Worm (Caenorhabditis elegans) whole organism, L1 larva: ENCODE results near the gene C54F6.15.

ENCODE experiments used
- C04F5.9 ChIP-seq: sonication (generic microtip); optimal IDR thresholded peaks from 2 replicates; lab custom pipeline; 2016; ENCODE audit warnings: missing genetic modification characterization, missing compliant biosample characterization
- F16B12.6 ChIP-seq: fragments of 150-350 bp; optimal IDR thresholded peaks from 2 replicates; lab custom pipeline; 2014; ENCODE audit warnings: missing biosample characterization, missing genetic modification characterization
- Y116A8C.19 ChIP-seq: sonication (generic microtip); optimal IDR thresholded peaks from 2 replicates; lab custom pipeline; 2016; ENCODE audit warnings: missing compliant biosample characterization, missing genetic modification characterization, borderline replicate concordance
- aha-1 ChIP-seq: fragments of 150-350 bp; optimal IDR thresholded peaks from 2 replicates; lab custom pipeline; 2014; ENCODE audit warnings: missing biosample characterization, missing genetic modification characterization
- alr-1 ChIP-seq: fragments of 200-800 bp; sonication (Bioruptor generic); optimal IDR thresholded peaks from 2 replicates; lab custom pipeline; 2018; ENCODE audit warnings: borderline replicate concordance, mild to moderate bottlenecking, missing genetic modification characterization, missing compliant biosample characterization
- aly-2 ChIP-seq: fragments of 150-350 bp; optimal IDR thresholded peaks from 2 replicates; lab custom pipeline; 2014; ENCODE audit warnings: missing biosample characterization, missing genetic modification characterization
- blmp-1 ChIP-seq: fragments of 150-350 bp; optimal IDR thresholded peaks from 2 replicates; lab custom pipeline; 2014; ENCODE audit warnings: missing biosample characterization, missing genetic modification characterization
- ceh-88 ChIP-seq: fragments of 200-800 bp; sonication (Bioruptor generic); IDR thresholded peaks from 2 replicates; pipeline ENCODE4 v1.3.6; 2022; ENCODE audit warnings: missing genetic modification characterization, missing compliant biosample characterization
- ceh-90 ChIP-seq: sonication (generic microtip); optimal IDR thresholded peaks from 2 replicates; lab custom pipeline; 2016; ENCODE audit warnings: missing genetic modification characterization, missing compliant biosample characterization
- efl-1 ChIP-seq, 4 experiments: fragments of 150-350 bp; optimal IDR thresholded peaks in 3 of 4; peaks in 1 of 4; 1 replicate in 1 of 4; 2 replicates in 3 of 4; lab custom pipeline; 2014; ENCODE audit warnings: missing biosample characterization in 2 of 4, missing genetic modification characterization in 2 of 4, missing genetic modification reagents in 2 of 4
- egl-27 ChIP-seq, 2 experiments: fragments of 150-350 bp in 1 of 2; sonication (generic microtip); optimal IDR thresholded peaks; 3 replicates each; lab custom pipeline; 2017 to 2018; ENCODE audit warnings: missing biosample characterization in 2 of 2, missing genetic modification characterization in 2 of 2, missing genetic modification reagents in 2 of 2
- ets-5 ChIP-seq: fragments of 200-800 bp; sonication (Bioruptor generic); IDR thresholded peaks from 2 replicates; pipeline ENCODE4 v1.3.6; 2022; ENCODE audit warnings: missing genetic modification characterization, missing compliant biosample characterization
- fkh-10 ChIP-seq: sonication (generic microtip); optimal IDR thresholded peaks from 2 replicates; lab custom pipeline; 2017; ENCODE audit warnings: missing biosample characterization, missing genetic modification reagents, missing genetic modification characterization
- fkh-4 ChIP-seq: sonication (generic microtip); optimal IDR thresholded peaks from 2 replicates; lab custom pipeline; 2016; ENCODE audit warnings: missing compliant biosample characterization, missing genetic modification characterization, borderline replicate concordance
- isw-1 ChIP-seq: fragments of 200-800 bp; sonication (Bioruptor generic); IDR thresholded peaks from 2 replicates; pipeline ENCODE4 v1.3.6; 2022; ENCODE audit warnings: missing genetic modification characterization, missing compliant biosample characterization
- jun-1 ChIP-seq: fragments of 150-350 bp; optimal IDR thresholded peaks from 2 replicates; lab custom pipeline; 2014; ENCODE audit warnings: missing biosample characterization, missing genetic modification reagents, missing genetic modification characterization
- lin-13 ChIP-seq: fragments of 150-350 bp; optimal IDR thresholded peaks from 2 replicates; lab custom pipeline; 2014; ENCODE audit warnings: missing biosample characterization, missing genetic modification reagents, missing genetic modification characterization
- lin-14 ChIP-seq: fragments of 200-800 bp; sonication (Bioruptor generic); optimal IDR thresholded peaks from 2 replicates; lab custom pipeline; 2018; ENCODE audit warnings: mild to moderate bottlenecking, missing genetic modification characterization, moderate library complexity, missing compliant biosample characterization
- lin-15B ChIP-seq: fragments of 150-350 bp; sonication (generic microtip); optimal IDR thresholded peaks from 3 replicates; lab custom pipeline; 2014; ENCODE audit warnings: missing biosample characterization, missing genetic modification characterization
- lir-3 ChIP-seq: sonication (generic microtip); optimal IDR thresholded peaks from 2 replicates; lab custom pipeline; 2016; ENCODE audit warnings: mild to moderate bottlenecking, missing genetic modification characterization, moderate library complexity, missing compliant biosample characterization; ENCODE audit not compliant: poor library complexity
- mab-9 ChIP-seq: fragments of 200-800 bp; sonication (Bioruptor generic); IDR thresholded peaks from 2 replicates; pipeline ENCODE4 v1.3.6; 2022; ENCODE audit warnings: missing genetic modification reagents, missing genetic modification characterization, missing compliant biosample characterization
- mef-2 ChIP-seq: fragments of 150-350 bp; optimal IDR thresholded peaks from 2 replicates; lab custom pipeline; 2014; ENCODE audit warnings: missing biosample characterization, missing genetic modification characterization
- mep-1 ChIP-seq: fragments of 150-350 bp; optimal IDR thresholded peaks from 2 replicates; lab custom pipeline; 2014; ENCODE audit warnings: missing biosample characterization, missing genetic modification characterization
- nhr-11 ChIP-seq: fragments of 150-350 bp; optimal IDR thresholded peaks from 2 replicates; lab custom pipeline; 2014; ENCODE audit warnings: missing biosample characterization, missing genetic modification characterization
- nhr-237 ChIP-seq: fragments of 150-350 bp; optimal IDR thresholded peaks from 2 replicates; lab custom pipeline; 2014; ENCODE audit warnings: missing biosample characterization, missing genetic modification characterization
- nhr-71 ChIP-seq: sonication (generic microtip); optimal IDR thresholded peaks from 2 replicates; lab custom pipeline; 2016; ENCODE audit warnings: mild to moderate bottlenecking, missing genetic modification characterization, moderate library complexity, missing compliant biosample characterization
- nhr-84 ChIP-seq: sonication (generic microtip); optimal IDR thresholded peaks from 2 replicates; lab custom pipeline; 2017; ENCODE audit warnings: missing biosample characterization, missing genetic modification characterization
- nhr-85 ChIP-seq: sonication (generic microtip); peaks from one replicate; lab custom pipeline; 2016; ENCODE audit warnings: missing genetic modification characterization, inconsistent platforms, missing compliant biosample characterization
- nhr-90 ChIP-seq: sonication (generic microtip); optimal IDR thresholded peaks from 2 replicates; lab custom pipeline; 2016; ENCODE audit warnings: mild to moderate bottlenecking, missing genetic modification characterization, missing compliant biosample characterization; ENCODE audit not compliant: poor library complexity
- pqm-1 ChIP-seq: sonication (generic microtip); optimal IDR thresholded peaks from 3 replicates; lab custom pipeline; 2017; ENCODE audit warnings: missing biosample characterization, missing genetic modification characterization
- skn-1 ChIP-seq: fragments of 150-350 bp; optimal IDR thresholded peaks from 2 replicates; lab custom pipeline; 2014; ENCODE audit warnings: missing biosample characterization, missing genetic modification characterization
- snu-23 ChIP-seq: sonication (generic microtip); optimal IDR thresholded peaks from 2 replicates; lab custom pipeline; 2016; ENCODE audit warnings: missing genetic modification characterization, missing compliant biosample characterization
- sox-4 ChIP-seq: sonication (generic microtip); optimal IDR thresholded peaks from 2 replicates; lab custom pipeline; 2016; ENCODE audit warnings: missing genetic modification characterization, missing compliant biosample characterization
- tbx-2 ChIP-seq: sonication (generic microtip); optimal IDR thresholded peaks from 2 replicates; lab custom pipeline; 2016; ENCODE audit warnings: missing genetic modification characterization, missing compliant biosample characterization
- unc-130 ChIP-seq: fragments of 150-350 bp; optimal IDR thresholded peaks from 2 replicates; lab custom pipeline; 2017; ENCODE audit warnings: missing biosample characterization, missing genetic modification characterization, inconsistent platforms
- unc-86 ChIP-seq: sonication (generic microtip); optimal IDR thresholded peaks from 2 replicates; lab custom pipeline; 2016; ENCODE audit warnings: missing genetic modification characterization, missing compliant biosample characterization
- vab-15 ChIP-seq: sonication (generic microtip); optimal IDR thresholded peaks from 2 replicates; lab custom pipeline; 2017; ENCODE audit warnings: missing genotype, mild to moderate bottlenecking, missing genetic modification characterization, missing compliant biosample characterization
- xbp-1 ChIP-seq: sonication (generic microtip); optimal IDR thresholded peaks from 2 replicates; lab custom pipeline; 2016; ENCODE audit warnings: missing genetic modification characterization, missing compliant biosample characterization

The C54F6.15 gene

ce11 chrV:7490340-7490739 is 31.8 kb downstream of the C54F6.15 start, which contains the start of gene srbc-9:
Gene srbc-9 (minus strand): TSS chrV:7490440.
- TF ChIP-seq sox-4 (tag; lab: Kevin White, UChicago) (no peak), unc-130 (tag; lab: Kevin White, UChicago) (no peak), egl-27 (tag; optimal IDR thresholded peaks at IDR 0.05; lab: Kevin White, UChicago) (no peak), xbp-1 (no peak), skn-1 (no peak), unc-86 (tag; lab: Kevin White, UChicago) (no peak), snu-23 (GFP tag; lab: Kevin White, UChicago) (no peak), aha-1 (tag; lab: Kevin White, UChicago) (no peak), ets-5 (GFP tag; lab: Robert Waterston, UW) (no peak), lin-14 (GFP tag; lab: Kevin White, UChicago) (no peak), Y116A8C.19 (tag; lab: Kevin White, UChicago) (no peak), alr-1 (tag; lab: Kevin White, UChicago) (no peak), aly-2 (tag; lab: Kevin White, UChicago) (no peak), F16B12.6 (tag; lab: Kevin White, UChicago) (no peak)

ce11 chrV:7487518-7487917 is 34.7 kb downstream of the C54F6.15 start, which contains the start of gene srbc-7:
Gene srbc-7 (minus strand): TSS chrV:7487618.
- TF ChIP-seq vab-15 (tag; lab: Kevin White, UChicago): no peak
- no peak for TF ChIP-seq ceh-88
- TF ChIP-seq lin-14 (GFP tag; lab: Kevin White, UChicago): no peak
- TF ChIP-seq blmp-1: no peak
- TF ChIP-seq nhr-90 (tag; lab: Kevin White, UChicago): no peak
- TF ChIP-seq pqm-1 (tag; lab: Kevin White, UChicago): no peak
- no peak for TF ChIP-seq nhr-71
- TF ChIP-seq nhr-237 (tag; lab: Kevin White, UChicago): no peak
- no peak for TF ChIP-seq ceh-90
- no peak for TF ChIP-seq fkh-4 (tag; lab: Kevin White, UChicago)
- no peak for TF ChIP-seq mef-2 (tag; lab: Kevin White, UChicago)
- TF ChIP-seq lir-3 (tag; lab: Kevin White, UChicago): no peak
- TF ChIP-seq lin-13 (GFP tag; lab: Kevin White, UChicago): no peak
- no peak for TF ChIP-seq mab-9 (GFP tag; lab: Robert Waterston, UW)
- TF ChIP-seq, all 84 proteins: peak for 0

ce11 chrV:7485000-7485399 is 37.2 kb downstream of the C54F6.15 start, which contains the start of gene srbc-8:
Gene srbc-8 (minus strand): TSS chrV:7485100.
- TF ChIP-seq vab-15 (tag; lab: Kevin White, UChicago) (no peak), jun-1 (tag; lab: Kevin White, UChicago) (no peak), nhr-84 (tag; lab: Kevin White, UChicago) (no peak), tbx-2 (no peak), efl-1 (optimal IDR thresholded peaks at IDR 0.05; lab: Kevin White, UChicago) (no peak), efl-1 (GFP tag; optimal IDR thresholded peaks at IDR 0.05 in 1 of 2; lab: Kevin White, UChicago) (peak in 1 of 2 experiments; percentile 22), C04F5.9 (no peak), blmp-1 (no peak)
- TF ChIP-seq, all 84 proteins: peak for 1

- no peak for TF ChIP-seq nhr-11 (tag; lab: Kevin White, UChicago)
- no peak for TF ChIP-seq nhr-85 (tag; lab: Kevin White, UChicago)
- TF ChIP-seq efl-1 (optimal IDR thresholded peaks at IDR 0.05; lab: Kevin White, UChicago): no peak
- TF ChIP-seq efl-1 (GFP tag; optimal IDR thresholded peaks at IDR 0.05 in 1 of 2; lab: Kevin White, UChicago): peak in 1 of 2 experiments; percentile 57
Measured at ce11 chrV:7480949-7481348, 41.2 kb downstream of the C54F6.15 start, which contains the start of gene C18B10.6. Gene C18B10.6 (minus strand): TSS chrV:7481049.

DNA sequence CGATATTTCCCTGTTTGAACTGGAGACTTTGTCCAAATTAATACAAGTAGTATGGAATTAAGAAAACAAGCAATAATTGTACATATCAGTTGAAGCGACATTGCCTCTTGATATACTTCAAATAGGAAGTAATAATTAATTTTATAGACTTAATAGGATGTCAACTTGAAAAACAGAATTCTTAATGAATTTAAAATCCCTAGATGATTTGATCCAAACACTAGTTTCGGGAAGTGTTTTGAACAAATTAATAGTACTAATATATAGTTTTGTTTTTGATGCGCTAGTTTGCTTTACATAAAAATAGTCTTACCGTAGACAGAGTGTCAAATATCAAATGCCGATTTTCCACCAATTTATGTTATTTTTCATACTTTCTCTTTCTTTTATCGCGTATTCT is 43.8 kb downstream of the C54F6.15 start, which contains the start of gene str-190:
str-190 (minus strand) TSS at position 101 of the 400 bp plus-strand sequence.
- no peak for TF ChIP-seq fkh-4 (tag; lab: Kevin White, UChicago)
- no peak for TF ChIP-seq lin-15B (tag; lab: Kevin White, UChicago)
- no peak for TF ChIP-seq isw-1 (GFP tag; lab: Robert Waterston, UW)
- TF ChIP-seq fkh-10 (GFP tag; lab: Kevin White, UChicago): no peak
- no peak for TF ChIP-seq pqm-1 (tag; lab: Kevin White, UChicago)
- no peak for TF ChIP-seq nhr-237 (tag; lab: Kevin White, UChicago)
- no peak for TF ChIP-seq mep-1
